Fruit fly (Drosophila melanogaster) whole organism, embryonic: Measurements from ENCODE around the gene CG6163.

Source experiments
- Aef1 ChIP-seq: fragments of 200-800 bp; sonication (Bioruptor generic); IDR thresholded peaks from 3 replicates; pipeline ENCODE4 v1.3.6; 2022; ENCODE audit warnings: missing biosample characterization, missing genetic modification characterization
- BtbVII ChIP-seq: fragments of 200-800 bp; sonication (Bioruptor generic); optimal IDR thresholded peaks from 3 replicates; lab custom pipeline; 2017; ENCODE audit warnings: missing biosample characterization, mild to moderate bottlenecking, missing genetic modification characterization
- CG10321 ChIP-seq: fragments of 200-800 bp; sonication (Bioruptor generic); IDR thresholded peaks from 2 replicates; pipeline ENCODE4 v1.3.6; 2022; ENCODE audit warnings: missing biosample characterization, missing genetic modification characterization
- CG10366 ChIP-seq: fragments of 200-800 bp; sonication (Bioruptor generic); IDR thresholded peaks from 2 replicates; pipeline ENCODE4 v1.3.6; 2022; ENCODE audit warnings: missing biosample characterization, missing genetic modification characterization
- CG12104 ChIP-seq: fragments of 200-800 bp; sonication (Bioruptor generic); optimal IDR thresholded peaks from 3 replicates; lab custom pipeline; 2016; ENCODE audit warnings: missing biosample characterization, missing genetic modification characterization
- CG12391 ChIP-seq: fragments of 200-800 bp; sonication (Bioruptor generic); optimal IDR thresholded peaks from 3 replicates; lab custom pipeline; 2018; ENCODE audit warnings: missing biosample characterization, mild to moderate bottlenecking, missing genetic modification characterization, moderate library complexity
- CG15269 ChIP-seq: fragments of 200-800 bp; sonication (Bioruptor generic); optimal IDR thresholded peaks from 2 replicates; lab custom pipeline; 2018; ENCODE audit warnings: missing biosample characterization, mild to moderate bottlenecking, missing genetic modification characterization, moderate library complexity
- CG17385 ChIP-seq: fragments of 200-800 bp; sonication (Bioruptor generic); optimal IDR thresholded peaks from 3 replicates; lab custom pipeline; 2018; ENCODE audit warnings: missing biosample characterization, mild to moderate bottlenecking, missing genetic modification characterization
- CG17829 ChIP-seq: fragments of 200-800 bp; optimal IDR thresholded peaks from 2 replicates; lab custom pipeline; 2019; ENCODE audit warnings: missing biosample characterization, mild to moderate bottlenecking, missing genetic modification characterization, moderate library complexity
- CG2202 ChIP-seq: fragments of 200-800 bp; sonication (Bioruptor generic); optimal IDR thresholded peaks from 2 replicates; lab custom pipeline; 2018; ENCODE audit warnings: missing biosample characterization, mild to moderate bottlenecking, missing genetic modification characterization
- CG30431 ChIP-seq: fragments of 200-800 bp; sonication (Bioruptor generic); optimal IDR thresholded peaks from 2 replicates; lab custom pipeline; 2017; ENCODE audit warnings: missing biosample characterization, missing genetic modification characterization
- CG31388 ChIP-seq: fragments of 200-800 bp; sonication (Bioruptor generic); optimal IDR thresholded peaks from 2 replicates; lab custom pipeline; 2016; ENCODE audit warnings: missing biosample characterization, missing genetic modification characterization
- CG34422 ChIP-seq: fragments of 200-800 bp; sonication (Bioruptor generic); IDR thresholded peaks from 3 replicates; pipeline ENCODE4 v1.3.6; 2022; ENCODE audit warnings: missing biosample characterization, missing genetic modification characterization
- CG3847 ChIP-seq: fragments of 200-800 bp; sonication (Bioruptor generic); IDR thresholded peaks from 2 replicates; pipeline ENCODE4 v1.3.6; 2022; ENCODE audit warnings: missing biosample characterization, missing genetic modification characterization
- CG6765 ChIP-seq: fragments of 200-800 bp; sonication (Bioruptor generic); optimal IDR thresholded peaks from 3 replicates; lab custom pipeline; 2017; ENCODE audit warnings: missing biosample characterization, mild to moderate bottlenecking, missing genetic modification characterization
- CG8281 ChIP-seq: fragments of 200-800 bp; sonication (Bioruptor generic); optimal IDR thresholded peaks from 2 replicates; lab custom pipeline; 2018; ENCODE audit warnings: missing biosample characterization, mild to moderate bottlenecking, missing genetic modification characterization, moderate library complexity
- CG8388 ChIP-seq: fragments of 200-800 bp; sonication (Bioruptor generic); optimal IDR thresholded peaks from 2 replicates; lab custom pipeline; 2019; ENCODE audit warnings: missing biosample characterization, mild to moderate bottlenecking, missing genetic modification characterization, moderate library complexity
- Eip74EF ChIP-seq, 2 experiments: fragments of 200-800 bp in 1 of 2; fragments of >200 bp in 1 of 2; sonication (Bioruptor generic) in 1 of 2; optimal IDR thresholded peaks; 2 replicates each; lab custom pipeline; 2017 to 2019; ENCODE audit warnings: missing biosample characterization in 2 of 2, missing genetic modification characterization in 2 of 2, mild to moderate bottlenecking in 1 of 2, moderate library complexity in 1 of 2
- HHEX ChIP-seq: fragments of 200-800 bp; sonication (Bioruptor generic); optimal IDR thresholded peaks from 3 replicates; lab custom pipeline; 2017; ENCODE audit warnings: missing biosample characterization, mild to moderate bottlenecking, missing genetic modification characterization, missing genetic modification reagents
- Kr ChIP-seq: fragments of 200-800 bp; sonication (Bioruptor generic); optimal IDR thresholded peaks from 2 replicates; lab custom pipeline; 2017; ENCODE audit warnings: missing biosample characterization, mild to moderate bottlenecking, missing genetic modification characterization
- Mrtf ChIP-seq: fragments of 200-800 bp; sonication (Bioruptor generic); IDR thresholded peaks from 3 replicates; pipeline ENCODE4 v1.3.6; 2022; ENCODE audit warnings: missing biosample characterization, missing genetic modification characterization
- Nf-YC ChIP-seq: fragments of 200-800 bp; optimal IDR thresholded peaks from 3 replicates; lab custom pipeline; 2019; ENCODE audit warnings: missing biosample characterization, mild to moderate bottlenecking, missing genetic modification characterization, moderate library complexity
- Oaz ChIP-seq: fragments of 200-800 bp; sonication (Bioruptor generic); IDR thresholded peaks from 2 replicates; pipeline ENCODE4 v1.3.6; 2022; ENCODE audit warnings: missing biosample characterization, missing genetic modification characterization
- Rfx ChIP-seq: fragments of 200-800 bp; sonication (Bioruptor generic); IDR thresholded peaks from 2 replicates; pipeline ENCODE4 v1.3.6; 2022; ENCODE audit warnings: missing biosample characterization, missing genetic modification characterization
- Ssrp ChIP-seq: fragments of 200-800 bp; sonication (Bioruptor generic); optimal IDR thresholded peaks from 2 replicates; lab custom pipeline; 2018; ENCODE audit warnings: missing biosample characterization, mild to moderate bottlenecking, missing genetic modification characterization, moderate library complexity
- Tbp ChIP-seq: fragments of >200 bp; optimal IDR thresholded peaks from 2 replicates; lab custom pipeline; 2018; ENCODE audit warnings: missing biosample characterization, missing genetic modification characterization
- YL-1 ChIP-seq: fragments of 200-800 bp; sonication (Bioruptor generic); optimal IDR thresholded peaks from 3 replicates; lab custom pipeline; 2017; ENCODE audit warnings: missing biosample characterization, mild to moderate bottlenecking, missing genetic modification characterization
- ash1 ChIP-seq: fragments of 200-800 bp; sonication (Bioruptor generic); optimal IDR thresholded peaks from 2 replicates; lab custom pipeline; 2018; ENCODE audit warnings: missing biosample characterization, mild to moderate bottlenecking, missing genetic modification characterization
- az2 ChIP-seq: fragments of 200-800 bp; sonication (Bioruptor generic); optimal IDR thresholded peaks from 3 replicates; lab custom pipeline; 2016; ENCODE audit warnings: missing biosample characterization, missing genetic modification characterization
- bbx ChIP-seq: fragments of 200-800 bp; sonication (Bioruptor generic); IDR thresholded peaks from 2 replicates; pipeline ENCODE4 v1.3.6; 2022; ENCODE audit warnings: missing biosample characterization, missing genetic modification characterization; ENCODE audit not compliant: partially characterized antibody
- caup ChIP-seq: fragments of 200-800 bp; sonication (Bioruptor generic); optimal IDR thresholded peaks from 3 replicates; lab custom pipeline; 2017; ENCODE audit warnings: missing biosample characterization, mild to moderate bottlenecking, missing genetic modification characterization, moderate library complexity; ENCODE audit not compliant: severe bottlenecking
- corto ChIP-seq: fragments of 200-800 bp; sonication (Bioruptor generic); optimal IDR thresholded peaks from 2 replicates; lab custom pipeline; 2016; ENCODE audit warnings: missing biosample characterization, mild to moderate bottlenecking, missing genetic modification characterization, moderate library complexity
- danr ChIP-seq: fragments of 200-800 bp; sonication (Bioruptor generic); IDR thresholded peaks from 2 replicates; pipeline ENCODE4 v1.3.6; 2022; ENCODE audit warnings: missing biosample characterization, missing genetic modification characterization
- grau ChIP-seq: fragments of 200-800 bp; optimal IDR thresholded peaks from 3 replicates; lab custom pipeline; 2019; ENCODE audit warnings: missing biosample characterization, mild to moderate bottlenecking, missing genetic modification characterization, moderate library complexity
- gsb-n ChIP-seq: fragments of 200-800 bp; sonication (Bioruptor generic); optimal IDR thresholded peaks from 3 replicates; lab custom pipeline; 2018; ENCODE audit warnings: missing biosample characterization, mild to moderate bottlenecking, missing genetic modification characterization
- lab ChIP-seq: fragments of 200-800 bp; sonication (Bioruptor generic); optimal IDR thresholded peaks from 3 replicates; lab custom pipeline; 2017; ENCODE audit warnings: missing biosample characterization, missing genetic modification characterization, mild to moderate bottlenecking, moderate library complexity, missing genetic modification reagents
- lilli ChIP-seq: fragments of 200-800 bp; sonication (Bioruptor generic); optimal IDR thresholded peaks from 3 replicates; lab custom pipeline; 2016; ENCODE audit warnings: missing biosample characterization, missing genetic modification characterization
- lmd ChIP-seq: fragments of 200-800 bp; sonication (Bioruptor generic); IDR thresholded peaks from 2 replicates; pipeline ENCODE4 v1.3.6; 2022; ENCODE audit warnings: missing biosample characterization, missing genetic modification characterization
- mam ChIP-seq: fragments of 200-800 bp; sonication (Bioruptor generic); optimal IDR thresholded peaks from 3 replicates; lab custom pipeline; 2016; ENCODE audit warnings: missing biosample characterization, missing genetic modification characterization
- nau ChIP-seq: fragments of 200-800 bp; sonication (Bioruptor generic); optimal IDR thresholded peaks from 3 replicates; lab custom pipeline; 2017; ENCODE audit warnings: missing biosample characterization, mild to moderate bottlenecking, missing genetic modification characterization, missing genetic modification reagents
- row ChIP-seq: fragments of 200-800 bp; sonication (Bioruptor generic); IDR thresholded peaks from 3 replicates; pipeline ENCODE4 v1.3.6; 2022; ENCODE audit warnings: missing biosample characterization, missing genetic modification characterization
- salm ChIP-seq: fragments of 200-800 bp; sonication (Bioruptor generic); optimal IDR thresholded peaks from 2 replicates; lab custom pipeline; 2018; ENCODE audit warnings: missing biosample characterization, mild to moderate bottlenecking, missing genetic modification characterization
- sc ChIP-seq, 3 experiments: fragments of >200 bp in 2 of 3; fragments of 200-800 bp in 1 of 3; sonication (Bioruptor generic) in 1 of 3; optimal IDR thresholded peaks; 2 replicates in 2 of 3; 3 replicates in 1 of 3; lab custom pipeline; 2017; ENCODE audit warnings: mild to moderate bottlenecking in 1 of 3, missing biosample characterization in 1 of 3, missing genetic modification characterization in 1 of 3, missing genetic modification reagents in 1 of 3
- sd ChIP-seq: fragments of 200-800 bp; sonication (Bioruptor generic); optimal IDR thresholded peaks from 3 replicates; lab custom pipeline; 2018; ENCODE audit warnings: missing biosample characterization, mild to moderate bottlenecking, missing genetic modification characterization, moderate library complexity
- seq ChIP-seq: fragments of 200-800 bp; sonication (Bioruptor generic); IDR thresholded peaks from 2 replicates; pipeline ENCODE4 v1.3.6; 2022; ENCODE audit warnings: missing biosample characterization, missing genetic modification characterization
- slp2 ChIP-seq: fragments of 200-800 bp; sonication (Bioruptor generic); optimal IDR thresholded peaks from 2 replicates; lab custom pipeline; 2016; ENCODE audit warnings: missing biosample characterization, missing genetic modification characterization
- sug ChIP-seq: fragments of 200-800 bp; optimal IDR thresholded peaks from 2 replicates; lab custom pipeline; 2019; ENCODE audit warnings: missing biosample characterization, mild to moderate bottlenecking, missing genetic modification characterization, moderate library complexity
- wor ChIP-seq: fragments of 200-800 bp; sonication (Bioruptor generic); IDR thresholded peaks from 2 replicates; pipeline ENCODE4 v1.3.6; 2022; ENCODE audit warnings: missing biosample characterization, missing genetic modification characterization

Gene CG6163

DNA sequence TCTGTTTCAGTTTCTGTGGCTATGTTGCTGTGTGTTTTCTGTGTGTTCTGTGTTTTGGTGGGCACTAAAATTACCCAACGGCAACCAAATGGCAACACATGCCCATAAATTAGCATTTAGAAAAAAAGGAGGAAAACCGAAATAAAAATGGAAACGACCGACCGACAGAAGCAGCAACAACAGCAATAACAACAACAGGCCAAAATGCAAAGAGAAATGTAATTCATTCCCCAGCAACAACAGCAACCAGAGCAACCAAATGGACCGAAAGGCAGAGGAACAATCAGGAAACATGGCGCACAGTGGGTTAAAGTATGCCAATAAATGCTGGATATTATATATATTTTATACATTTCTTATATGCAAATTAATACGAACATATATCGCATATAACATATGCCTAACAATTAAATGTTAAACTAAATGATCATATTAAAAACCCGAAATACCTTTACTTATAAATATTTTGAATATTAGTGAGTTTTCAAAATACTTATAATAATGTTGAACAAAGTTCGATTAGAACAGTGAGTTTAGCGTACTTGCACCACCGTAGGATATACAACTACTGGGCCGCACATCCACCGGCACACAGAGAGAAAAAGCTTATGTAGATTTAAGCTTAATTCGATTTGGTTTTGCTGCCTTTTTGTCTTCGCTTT, 24.4 kb upstream of the CG6163 start (continued):
- TF ChIP-seq CG17829 (tag; lab: Kevin White, UChicago) (peak; percentile 50), sd (tag; lab: Kevin White, UChicago) (peak; percentile 27), lilli (GFP tag; lab: Kevin White, UChicago) (peak; percentile 10), Ssrp (peak; percentile 42), lmd (GFP tag; lab: Robert Waterston, UW) (peak; percentile 36; the same call in 1 of the 2 replicates), CG12391 (tag; lab: Kevin White, UChicago) (peak; percentile 57), Eip74EF (GFP tag; optimal IDR thresholded peaks at IDR 0.05; lab: Kevin White, UChicago) (peak in 1 of 2 experiments; percentile 30), Oaz (GFP tag; lab: Robert Waterston, UW) (0 out of 2 replicates have a peak, but pooled peaks have one; percentile 25), gsb-n (tag; lab: Kevin White, UChicago) (peak; percentile 58), wor (GFP tag; lab: Robert Waterston, UW) (0 out of 2 replicates have a peak, but pooled peaks have one; percentile 23), CG8281 (no peak), grau (tag; lab: Kevin White, UChicago) (peak; percentile 67), CG30431 (GFP tag; lab: Kevin White, UChicago) (no peak), corto (GFP tag; lab: Kevin White, UChicago) (peak; percentile 55), CG17385 (peak; percentile 51), sc (optimal IDR thresholded peaks at IDR 0.05; lab: Kevin White, UChicago) (no peak), sc (GFP tag; optimal IDR thresholded peaks at IDR 0.05; lab: Kevin White, UChicago) (peak; percentile 19), caup (peak; percentile 8), CG10366 (GFP tag; lab: Robert Waterston, UW) (no peak), salm (tag; lab: Kevin White, UChicago) (peak; percentile 0), Tbp (no peak), YL-1 (GFP tag; lab: Kevin White, UChicago) (no peak), BtbVII (peak; percentile 19), nau (GFP tag; lab: Kevin White, UChicago) (peak; percentile 26), Nf-YC (tag; lab: Kevin White, UChicago) (peak; percentile 22), sug (tag; lab: Kevin White, UChicago) (peak; percentile 17), Mrtf (GFP tag; lab: Robert Waterston, UW) (no peak), HHEX (GFP tag; lab: Kevin White, UChicago) (peak; percentile 41), CG3847 (GFP tag; lab: Robert Waterston, UW) (peak; percentile 31; the same call in 1 of the 2 replicates), CG2202 (tag; lab: Kevin White, UChicago) (peak; percentile 18), seq (0 out of 2 replicates have a peak, but pooled peaks have one; percentile 41), bbx (GFP tag; lab: Robert Waterston, UW) (no peak), CG6765 (GFP tag; lab: Kevin White, UChicago) (no peak), danr (GFP tag; lab: Robert Waterston, UW) (no peak), CG10321 (no peak), slp2 (GFP tag; lab: Kevin White, UChicago) (no peak), row (GFP tag; lab: Robert Waterston, UW) (peak; percentile 75), CG8388 (GFP tag; lab: Kevin White, UChicago) (peak; percentile 50), Kr (GFP tag; lab: Kevin White, UChicago) (no peak), mam (GFP tag; lab: Kevin White, UChicago) (no peak), ash1 (GFP tag; lab: Kevin White, UChicago) (no peak), CG34422 (GFP tag; lab: Robert Waterston, UW) (0 out of 3 replicates have a peak, but pooled peaks have one; percentile 20), az2 (GFP tag; lab: Kevin White, UChicago) (peak; percentile 4), Rfx (GFP tag; lab: Robert Waterston, UW) (peak; percentile 35; the same call in 1 of the 2 replicates), CG15269 (tag; lab: Kevin White, UChicago) (peak; percentile 58), Aef1 (GFP tag; lab: Robert Waterston, UW) (0 out of 3 replicates have a peak, but pooled peaks have one; percentile 18), lab (GFP tag; lab: Kevin White, UChicago) (peak; percentile 4), CG12104 (GFP tag; lab: Kevin White, UChicago) (peak; percentile 39), CG31388 (GFP tag; lab: Kevin White, UChicago) (no peak)
